Worm (Caenorhabditis elegans) whole organism, young adult: ENCODE measurements around the gene fbxa-131.
"Not testable (repeated sequence)": the region's sequence is repeated elsewhere in the genome, so short reads cannot be mapped to it uniquely, and the experiment has no call there.

Experiments
- C17E4.6 ChIP-seq: fragments of 200-800 bp; sonication (Bioruptor generic); IDR thresholded peaks from 2 replicates; pipeline ENCODE4 v1.3.6; 2022; ENCODE audit warnings: missing genetic modification reagents, missing genetic modification characterization, missing compliant biosample characterization
- F10E7.11 ChIP-seq: sonication (generic microtip); optimal IDR thresholded peaks from 2 replicates; lab custom pipeline; 2017; ENCODE audit warnings: mild to moderate bottlenecking, missing genetic modification characterization, moderate library complexity, missing compliant biosample characterization
- F49E8.2 ChIP-seq: sonication (generic microtip); optimal IDR thresholded peaks from 3 replicates; lab custom pipeline; 2017; ENCODE audit warnings: missing genetic modification characterization, mild to moderate bottlenecking, missing compliant biosample characterization, antibody characterized with exemption, moderate library complexity; ENCODE audit not compliant: insufficient read depth
- F52B5.7 ChIP-seq: sonication (generic microtip); optimal IDR thresholded peaks from 2 replicates; lab custom pipeline; 2016; ENCODE audit warnings: mild to moderate bottlenecking, missing genetic modification characterization, missing compliant biosample characterization
- F55B11.4 ChIP-seq: sonication (generic microtip); optimal IDR thresholded peaks from 2 replicates; lab custom pipeline; 2016; ENCODE audit warnings: missing compliant biosample characterization, missing genetic modification characterization, borderline replicate concordance; ENCODE audit not compliant: insufficient read depth
- K11D2.4 ChIP-seq: fragments of 200-800 bp; sonication (Bioruptor generic); IDR thresholded peaks from 2 replicates; pipeline ENCODE4 v1.3.6; 2022; ENCODE audit warnings: missing genetic modification reagents, missing genetic modification characterization, missing compliant biosample characterization
- Y53G8AR.9 ChIP-seq: fragments of 200-800 bp; sonication (Bioruptor generic); conservative IDR thresholded peaks from 2 replicates; pipeline ENCODE4 v1.3.6; 2022; ENCODE audit warnings: missing genetic modification reagents, missing genetic modification characterization, missing compliant biosample characterization
- akir-1 ChIP-seq: fragments of 200-800 bp; sonication (Bioruptor generic); optimal IDR thresholded peaks from 2 replicates; lab custom pipeline; 2018; ENCODE audit warnings: mild to moderate bottlenecking, missing genetic modification characterization, moderate library complexity, missing compliant biosample characterization
- ccch-3 ChIP-seq: fragments of 200-800 bp; sonication (Bioruptor generic); optimal IDR thresholded peaks from 2 replicates; lab custom pipeline; 2018; ENCODE audit warnings: mild to moderate bottlenecking, missing genetic modification characterization, missing compliant biosample characterization
- ceh-40 ChIP-seq: fragments of 200-800 bp; sonication (Bioruptor generic); IDR thresholded peaks from 2 replicates; pipeline ENCODE4 v1.3.6; 2022; ENCODE audit warnings: missing genetic modification characterization, missing compliant biosample characterization
- die-1 ChIP-seq: sonication (generic microtip); optimal IDR thresholded peaks from 2 replicates; lab custom pipeline; 2016; ENCODE audit warnings: missing genotype, mild to moderate bottlenecking, missing genetic modification characterization, missing compliant biosample characterization
- dpff-1 ChIP-seq: sonication (generic microtip); optimal IDR thresholded peaks from 2 replicates; lab custom pipeline; 2017; ENCODE audit warnings: mild to moderate bottlenecking, missing genetic modification characterization, missing compliant biosample characterization
- dpl-1 ChIP-seq: fragments of 150-350 bp; optimal IDR thresholded peaks from 2 replicates; lab custom pipeline; 2014; ENCODE audit warnings: missing biosample characterization, missing genetic modification reagents, missing genetic modification characterization
- ets-4 ChIP-seq: fragments of 200-800 bp; sonication (Bioruptor generic); optimal IDR thresholded peaks from 2 replicates; lab custom pipeline; 2018; ENCODE audit warnings: mild to moderate bottlenecking, missing genetic modification characterization, missing compliant biosample characterization
- hmg-1.2 ChIP-seq: fragments of 200-800 bp; sonication (Bioruptor generic); IDR thresholded peaks from 2 replicates; pipeline ENCODE4 v1.3.6; 2022; ENCODE audit warnings: missing genetic modification reagents, missing genetic modification characterization, missing compliant biosample characterization
- let-526 ChIP-seq: fragments of 200-800 bp; sonication (Bioruptor generic); IDR thresholded peaks from 2 replicates; pipeline ENCODE4 v1.3.6; 2022; ENCODE audit warnings: missing genetic modification reagents, missing genetic modification characterization, missing compliant biosample characterization
- lin-26 ChIP-seq: fragments of 200-800 bp; sonication (Bioruptor generic); IDR thresholded peaks from 2 replicates; pipeline ENCODE4 v1.3.6; 2022; ENCODE audit warnings: missing genetic modification reagents, missing genetic modification characterization, missing compliant biosample characterization
- lin-35 ChIP-seq, 3 experiments: fragments of 150-350 bp in 2 of 3; sonication (generic microtip) in 1 of 3; optimal IDR thresholded peaks; 2 replicates each; lab custom pipeline; 2014 to 2018; ENCODE audit warnings: missing biosample characterization in 3 of 3, missing genetic modification characterization in 3 of 3, missing genetic modification reagents in 3 of 3
- lin-54 ChIP-seq: fragments of 200-800 bp; sonication (Bioruptor generic); optimal IDR thresholded peaks from 2 replicates; lab custom pipeline; 2018; ENCODE audit warnings: mild to moderate bottlenecking, missing genetic modification characterization, missing compliant biosample characterization
- lsl-1 ChIP-seq: fragments of 200-800 bp; sonication (Bioruptor generic); optimal IDR thresholded peaks from 2 replicates; lab custom pipeline; 2018; ENCODE audit warnings: mild to moderate bottlenecking, missing genetic modification characterization, moderate library complexity, missing compliant biosample characterization
- madf-10 ChIP-seq: sonication (generic microtip); optimal IDR thresholded peaks from 2 replicates; lab custom pipeline; 2016; ENCODE audit warnings: mild to moderate bottlenecking, missing genetic modification characterization, missing compliant biosample characterization
- madf-8 ChIP-seq: fragments of 200-800 bp; sonication (Bioruptor generic); conservative IDR thresholded peaks from 2 replicates; pipeline ENCODE4 v1.3.6; 2022; ENCODE audit warnings: missing genetic modification reagents, missing genetic modification characterization, missing compliant biosample characterization
- mxl-1 ChIP-seq: sonication (generic microtip); optimal IDR thresholded peaks from 2 replicates; lab custom pipeline; 2016; ENCODE audit warnings: missing genetic modification characterization, missing compliant biosample characterization
- pbrm-1 ChIP-seq: fragments of 200-800 bp; sonication (Bioruptor generic); IDR thresholded peaks from 2 replicates; pipeline ENCODE4 v1.3.6; 2022; ENCODE audit warnings: missing genetic modification reagents, missing genetic modification characterization, missing compliant biosample characterization
- pha-4 ChIP-seq: fragments of 150-350 bp; sonication (generic microtip); optimal IDR thresholded peaks from 2 replicates; lab custom pipeline; 2014; ENCODE audit warnings: missing biosample characterization, missing genetic modification reagents, missing genetic modification characterization
- rpc-1 ChIP-seq, 2 experiments: fragments of 150-350 bp in 1 of 2; sonication (generic microtip) in 1 of 2; optimal IDR thresholded peaks; 2 replicates each; lab custom pipeline; 2014 to 2018; ENCODE audit warnings: missing biosample characterization in 1 of 2, missing genetic modification characterization in 1 of 2, missing genetic modification reagents in 1 of 2, missing genotype in 1 of 2
- snpc-1.3 ChIP-seq: sonication (generic microtip); optimal IDR thresholded peaks from 2 replicates; lab custom pipeline; 2017; ENCODE audit warnings: missing genetic modification characterization, mild to moderate bottlenecking, missing compliant biosample characterization, antibody characterized with exemption, moderate library complexity, missing genotype, missing genetic modification reagents; ENCODE audit not compliant: insufficient read depth
- snpc-3.4 ChIP-seq: sonication (generic microtip); optimal IDR thresholded peaks from 2 replicates; lab custom pipeline; 2017; ENCODE audit warnings: missing genetic modification characterization, mild to moderate bottlenecking, missing compliant biosample characterization, antibody characterized with exemption, moderate library complexity, missing genotype, missing genetic modification reagents
- somi-1 ChIP-seq: fragments of 200-800 bp; sonication (Bioruptor generic); optimal IDR thresholded peaks from 2 replicates; lab custom pipeline; 2018; ENCODE audit warnings: mild to moderate bottlenecking, missing genetic modification characterization, missing compliant biosample characterization
- tbp1 ChIP-seq: fragments of 200-800 bp; sonication (Bioruptor generic); optimal IDR thresholded peaks from 2 replicates; lab custom pipeline; 2018; ENCODE audit warnings: mild to moderate bottlenecking, missing genetic modification characterization, missing compliant biosample characterization
- tbx-9 ChIP-seq: sonication (generic microtip); optimal IDR thresholded peaks from 2 replicates; lab custom pipeline; 2016; ENCODE audit warnings: borderline replicate concordance, missing genetic modification characterization, inconsistent platforms, missing compliant biosample characterization
- zim-3 ChIP-seq: sonication (generic microtip); optimal IDR thresholded peaks from 2 replicates; lab custom pipeline; 2017; ENCODE audit warnings: mild to moderate bottlenecking, missing genetic modification characterization, moderate library complexity, missing compliant biosample characterization

The fbxa-131 gene

DNA sequence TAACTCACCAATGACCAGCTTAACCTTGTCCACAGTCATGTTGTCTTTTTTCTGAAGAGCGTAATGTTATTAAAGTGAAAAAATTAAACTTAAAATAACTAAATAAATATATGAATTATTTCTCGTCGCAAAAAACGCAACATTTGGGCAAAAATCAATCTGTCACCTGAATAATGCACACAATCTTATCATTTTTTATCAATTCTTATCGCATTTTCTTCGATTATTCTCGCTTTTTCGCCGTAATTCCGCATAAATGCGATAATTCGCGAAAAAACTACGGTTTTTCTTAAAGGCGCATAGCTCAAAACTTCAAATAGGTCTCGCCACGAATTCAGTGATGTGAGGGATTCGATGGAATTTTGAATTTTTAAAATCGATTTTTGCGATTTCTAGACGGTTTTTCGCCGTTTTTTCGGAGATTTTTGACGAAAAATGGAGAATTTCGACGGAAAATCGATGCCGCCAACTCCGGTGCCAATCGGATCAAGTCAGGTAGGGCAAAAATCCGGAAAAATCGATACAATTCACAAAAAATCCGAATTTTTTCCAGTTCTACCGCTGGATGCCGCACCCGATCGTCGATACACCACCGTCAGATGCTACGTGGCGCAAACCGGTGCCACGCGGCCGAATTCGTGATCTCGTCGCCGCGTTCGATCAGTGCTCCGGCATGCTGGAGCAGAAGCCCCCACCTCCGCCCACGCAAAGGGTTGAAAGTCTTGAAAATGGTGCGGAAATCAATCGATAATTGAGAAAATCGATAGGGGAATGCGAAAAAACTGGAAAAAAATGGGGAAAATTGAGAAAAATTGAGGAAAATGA, 40.7 kb upstream of the fbxa-131 start, which contains the start of the genes Y43F8C.13 and ani-3 (continued):
- TF ChIP-seq lin-26, result no peak

DNA sequence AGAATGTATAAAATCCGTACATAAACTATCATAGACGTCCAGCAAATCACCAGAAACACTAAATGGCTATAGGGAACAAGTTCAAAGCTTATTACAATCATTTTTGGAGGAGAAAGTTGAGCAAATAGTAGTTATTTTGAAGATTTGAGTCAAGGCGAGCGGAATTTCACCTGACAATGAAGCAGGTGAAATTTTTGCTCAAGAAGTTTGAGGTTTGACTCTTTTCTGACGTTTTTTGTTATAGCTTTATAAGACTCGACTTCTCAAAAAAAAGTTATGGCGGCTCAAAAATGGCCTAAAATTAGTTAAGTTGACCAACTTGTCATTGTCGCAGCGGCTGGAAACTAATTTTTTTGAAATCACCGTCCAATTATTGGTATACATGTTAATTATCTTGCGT, 29.4 kb upstream of the fbxa-131 start, which contains the start of gene srv-3:
Gene srv-3, minus strand, starts transcription at position 101 of the 400 bp plus-strand sequence.
- TF ChIP-seq lin-54 (GFP tag; lab: Kevin White, UChicago) (no peak), F49E8.2 (tag; lab: Kevin White, UChicago) (no peak), tbp1 (GFP tag; lab: Kevin White, UChicago) (no peak), tbx-9 (tag; lab: Kevin White, UChicago) (no peak), snpc-3.4 (tag; lab: Kevin White, UChicago) (no peak), dpl-1 (no peak), C17E4.6 (GFP tag; lab: Robert Waterston, UW) (no peak), madf-8 (GFP tag; lab: Robert Waterston, UW) (no peak), lin-35 (GFP tag; optimal IDR thresholded peaks at IDR 0.05; lab: Kevin White, UChicago) (no peak), zim-3 (tag; lab: Kevin White, UChicago) (no peak), let-526 (GFP tag; lab: Robert Waterston, UW) (no peak), Y53G8AR.9 (GFP tag; lab: Robert Waterston, UW) (no peak), pbrm-1 (GFP tag; lab: Robert Waterston, UW) (no peak), dpff-1 (tag; lab: Kevin White, UChicago) (no peak), F52B5.7 (tag; lab: Kevin White, UChicago) (no peak)

DNA sequence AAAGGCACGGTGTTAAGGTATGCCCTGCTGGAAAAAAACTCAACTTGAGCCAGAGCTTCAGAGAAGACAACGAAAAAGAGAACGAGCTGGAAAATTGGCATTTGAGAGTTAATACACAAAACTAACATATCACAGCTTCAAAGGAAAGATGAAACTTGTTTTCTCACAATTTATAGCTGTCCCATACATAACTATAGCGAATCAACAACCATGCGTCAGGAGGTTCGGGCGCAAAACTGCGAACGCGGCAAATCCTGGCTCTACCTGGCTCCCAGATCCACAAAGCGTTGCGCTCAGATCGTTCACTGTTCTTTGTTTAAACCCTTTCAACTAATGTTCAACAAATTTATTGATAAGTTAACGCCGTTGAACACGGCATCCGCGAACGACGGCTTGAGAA, 27.7 kb upstream of the fbxa-131 start, which contains the start of gene Y43F8C.15:
Gene Y43F8C.15, minus strand, starts transcription at position 101 of the 400 bp plus-strand sequence.
- TF ChIP-seq rpc-1 (optimal IDR thresholded peaks at IDR 0.05; lab: Kevin White, UChicago); rpc-1 (tag; optimal IDR thresholded peaks at IDR 0.05; lab: Kevin White, UChicago); lsl-1 (GFP tag; lab: Kevin White, UChicago); madf-10 (tag; lab: Kevin White, UChicago): not testable (repeated sequence)

DNA sequence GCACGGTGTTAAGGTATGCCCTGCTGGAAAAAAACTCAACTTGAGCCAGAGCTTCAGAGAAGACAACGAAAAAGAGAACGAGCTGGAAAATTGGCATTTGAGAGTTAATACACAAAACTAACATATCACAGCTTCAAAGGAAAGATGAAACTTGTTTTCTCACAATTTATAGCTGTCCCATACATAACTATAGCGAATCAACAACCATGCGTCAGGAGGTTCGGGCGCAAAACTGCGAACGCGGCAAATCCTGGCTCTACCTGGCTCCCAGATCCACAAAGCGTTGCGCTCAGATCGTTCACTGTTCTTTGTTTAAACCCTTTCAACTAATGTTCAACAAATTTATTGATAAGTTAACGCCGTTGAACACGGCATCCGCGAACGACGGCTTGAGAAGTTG, 26.6 kb upstream of the fbxa-131 start, which contains the start of gene Y43F8C.23:
Gene Y43F8C.23, minus strand, starts transcription at position 101 of the 400 bp plus-strand sequence.
- TF ChIP-seq ets-4; snpc-1.3 (tag; lab: Kevin White, UChicago); mxl-1 (tag; lab: Kevin White, UChicago): not testable (repeated sequence)

DNA sequence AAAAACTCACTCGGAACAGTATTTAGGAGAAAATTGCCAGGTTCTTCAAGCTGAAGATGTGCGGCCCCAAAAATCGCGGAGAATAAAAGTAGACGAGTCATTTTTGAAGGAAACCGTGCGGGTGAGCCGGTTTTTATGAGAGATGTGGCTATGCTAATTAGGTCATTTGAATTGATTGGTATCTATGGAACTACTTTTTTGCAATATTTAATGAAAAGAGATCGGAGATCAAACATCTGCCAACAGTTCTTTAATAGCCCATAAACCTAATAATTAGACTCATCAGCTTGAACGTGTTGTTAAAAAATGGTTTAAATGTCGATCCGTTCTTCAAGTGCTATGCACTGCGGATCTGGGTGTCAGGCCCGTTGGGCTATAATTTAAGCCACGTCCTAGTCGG, 22.8 kb upstream of the fbxa-131 start, which contains the start of gene Y43F8C.16:
Gene Y43F8C.16, minus strand, starts transcription at position 101 of the 400 bp plus-strand sequence.
- TF ChIP-seq F55B11.4 (tag; lab: Kevin White, UChicago), result no peak
- TF ChIP-seq akir-1 (GFP tag; lab: Kevin White, UChicago), result no peak
- TF ChIP-seq die-1 (tag; lab: Kevin White, UChicago), result no peak
- no peak for TF ChIP-seq hmg-1.2 (GFP tag; lab: Robert Waterston, UW)
- no peak for TF ChIP-seq ceh-40 (GFP tag; lab: Robert Waterston, UW)
- TF ChIP-seq mxl-1 (tag; lab: Kevin White, UChicago), result no peak
- no peak for TF ChIP-seq F10E7.11 (tag; lab: Kevin White, UChicago)
- no peak for TF ChIP-seq pha-4 (tag; lab: Kevin White, UChicago)
- no peak for TF ChIP-seq somi-1 (GFP tag; lab: Kevin White, UChicago)
- TF ChIP-seq ccch-3 (GFP tag; lab: Kevin White, UChicago), result no peak
- TF ChIP-seq K11D2.4, result no peak
